Worm (Caenorhabditis elegans) whole organism, young adult: Measurements from ENCODE around the gene F46G10.1.

ENCODE experiments used
- B0035.1 ChIP-seq: sonication (generic microtip); optimal IDR thresholded peaks from 2 replicates; lab custom pipeline; 2016; ENCODE audit warnings: missing genetic modification characterization, mild to moderate bottlenecking, missing compliant biosample characterization, missing genotype, missing genetic modification reagents
- C06A6.2 ChIP-seq: fragments of 200-800 bp; sonication (Bioruptor generic); conservative IDR thresholded peaks from 2 replicates; pipeline ENCODE4 v1.3.6; 2022; ENCODE audit warnings: missing genetic modification characterization, missing compliant biosample characterization
- F33H1.4 ChIP-seq: fragments of 200-800 bp; sonication (Bioruptor generic); IDR thresholded peaks from 2 replicates; pipeline ENCODE4 v1.3.6; 2022; ENCODE audit warnings: missing genetic modification reagents, missing genetic modification characterization, missing compliant biosample characterization
- F52B5.7 ChIP-seq: sonication (generic microtip); optimal IDR thresholded peaks from 2 replicates; lab custom pipeline; 2016; ENCODE audit warnings: mild to moderate bottlenecking, missing genetic modification characterization, missing compliant biosample characterization
- Y53G8AR.9 ChIP-seq: fragments of 200-800 bp; sonication (Bioruptor generic); conservative IDR thresholded peaks from 2 replicates; pipeline ENCODE4 v1.3.6; 2022; ENCODE audit warnings: missing genetic modification reagents, missing genetic modification characterization, missing compliant biosample characterization
- Y56A3A.18 ChIP-seq: fragments of 200-800 bp; sonication (Bioruptor generic); IDR thresholded peaks from 2 replicates; pipeline ENCODE4 v1.3.6; 2022; ENCODE audit warnings: missing genetic modification reagents, missing genetic modification characterization, missing compliant biosample characterization
- attf-3 ChIP-seq: fragments of 200-800 bp; sonication (Bioruptor generic); conservative IDR thresholded peaks from 2 replicates; pipeline ENCODE4 v1.3.6; 2022; ENCODE audit warnings: missing genetic modification reagents, missing genetic modification characterization, missing compliant biosample characterization
- attf-6 ChIP-seq: fragments of 200-800 bp; sonication (Bioruptor generic); IDR thresholded peaks from 2 replicates; pipeline ENCODE4 v1.3.6; 2022; ENCODE audit warnings: missing genetic modification reagents, missing genetic modification characterization, missing compliant biosample characterization
- bed-1 ChIP-seq: fragments of 200-800 bp; sonication (Bioruptor generic); IDR thresholded peaks from 2 replicates; pipeline ENCODE4 v1.3.6; 2022; ENCODE audit warnings: missing genetic modification reagents, missing genetic modification characterization, missing compliant biosample characterization
- ccch-3 ChIP-seq: fragments of 200-800 bp; sonication (Bioruptor generic); optimal IDR thresholded peaks from 2 replicates; lab custom pipeline; 2018; ENCODE audit warnings: mild to moderate bottlenecking, missing genetic modification characterization, missing compliant biosample characterization
- cebp-1 ChIP-seq, 2 experiments: fragments of 200-800 bp in 1 of 2; sonication (Bioruptor generic) in 1 of 2; sonication (generic microtip) in 1 of 2; IDR thresholded peaks in 1 of 2; optimal IDR thresholded peaks in 1 of 2; 2 replicates each; pipeline versions ENCODE4 v1.3.6 to Lab custom; 2017 to 2022; ENCODE audit warnings: missing compliant biosample characterization in 2 of 2, missing genetic modification characterization in 2 of 2, mild to moderate bottlenecking in 1 of 2, missing genetic modification reagents in 1 of 2, moderate library complexity in 1 of 2
- ceh-27 ChIP-seq: fragments of 200-800 bp; sonication (Bioruptor generic); optimal IDR thresholded peaks from 2 replicates; lab custom pipeline; 2018; ENCODE audit warnings: mild to moderate bottlenecking, missing genetic modification characterization, moderate library complexity, missing compliant biosample characterization
- chd-7 ChIP-seq: sonication (generic microtip); optimal IDR thresholded peaks from 2 replicates; lab custom pipeline; 2016; ENCODE audit warnings: mild to moderate bottlenecking, missing genetic modification characterization, moderate library complexity, missing compliant biosample characterization
- die-1 ChIP-seq: sonication (generic microtip); optimal IDR thresholded peaks from 2 replicates; lab custom pipeline; 2016; ENCODE audit warnings: missing genotype, mild to moderate bottlenecking, missing genetic modification characterization, missing compliant biosample characterization
- dpff-1 ChIP-seq: sonication (generic microtip); optimal IDR thresholded peaks from 2 replicates; lab custom pipeline; 2017; ENCODE audit warnings: mild to moderate bottlenecking, missing genetic modification characterization, missing compliant biosample characterization
- ekl-4 ChIP-seq: fragments of 200-800 bp; sonication (Bioruptor generic); IDR thresholded peaks from 2 replicates; pipeline ENCODE4 v1.3.6; 2022; ENCODE audit warnings: missing genetic modification reagents, missing genetic modification characterization, missing compliant biosample characterization
- hlh-12 ChIP-seq: sonication (generic microtip); optimal IDR thresholded peaks from 2 replicates; lab custom pipeline; 2016; ENCODE audit warnings: missing genetic modification characterization, missing compliant biosample characterization
- hrde-1 ChIP-seq: sonication (generic microtip); optimal IDR thresholded peaks from 2 replicates; lab custom pipeline; 2016; ENCODE audit warnings: missing genetic modification characterization, mild to moderate bottlenecking, missing compliant biosample characterization, moderate library complexity, missing genotype, missing genetic modification reagents, borderline replicate concordance
- hsf-1 ChIP-seq: fragments of 200-800 bp; sonication (Bioruptor generic); IDR thresholded peaks from 2 replicates; pipeline ENCODE4 v1.3.6; 2022; ENCODE audit warnings: missing genetic modification reagents, missing genetic modification characterization, missing compliant biosample characterization
- lag-1 ChIP-seq: fragments of 200-800 bp; sonication (Bioruptor generic); IDR thresholded peaks from 2 replicates; pipeline ENCODE4 v1.3.6; 2022; ENCODE audit warnings: missing genetic modification reagents, missing genetic modification characterization, missing compliant biosample characterization
- let-526 ChIP-seq: fragments of 200-800 bp; sonication (Bioruptor generic); IDR thresholded peaks from 2 replicates; pipeline ENCODE4 v1.3.6; 2022; ENCODE audit warnings: missing genetic modification reagents, missing genetic modification characterization, missing compliant biosample characterization
- lin-26 ChIP-seq: fragments of 200-800 bp; sonication (Bioruptor generic); IDR thresholded peaks from 2 replicates; pipeline ENCODE4 v1.3.6; 2022; ENCODE audit warnings: missing genetic modification reagents, missing genetic modification characterization, missing compliant biosample characterization
- lin-40 ChIP-seq: sonication (generic microtip); optimal IDR thresholded peaks from 2 replicates; lab custom pipeline; 2016; ENCODE audit warnings: missing genetic modification characterization, mild to moderate bottlenecking, missing compliant biosample characterization, missing genotype, missing genetic modification reagents
- lin-54 ChIP-seq: fragments of 200-800 bp; sonication (Bioruptor generic); optimal IDR thresholded peaks from 2 replicates; lab custom pipeline; 2018; ENCODE audit warnings: mild to moderate bottlenecking, missing genetic modification characterization, missing compliant biosample characterization
- lsy-27 ChIP-seq: sonication (generic microtip); optimal IDR thresholded peaks from 2 replicates; lab custom pipeline; 2017; ENCODE audit warnings: missing genetic modification characterization, mild to moderate bottlenecking, missing compliant biosample characterization, antibody characterized with exemption, missing genotype, borderline replicate concordance; ENCODE audit not compliant: insufficient read depth
- madf-10 ChIP-seq: sonication (generic microtip); optimal IDR thresholded peaks from 2 replicates; lab custom pipeline; 2016; ENCODE audit warnings: mild to moderate bottlenecking, missing genetic modification characterization, missing compliant biosample characterization
- madf-3 ChIP-seq: fragments of 200-800 bp; sonication (Bioruptor generic); IDR thresholded peaks from 2 replicates; pipeline ENCODE4 v1.3.6; 2022; ENCODE audit warnings: missing genetic modification reagents, missing genetic modification characterization, missing compliant biosample characterization
- madf-6 ChIP-seq: fragments of 200-800 bp; sonication (Bioruptor generic); IDR thresholded peaks from 2 replicates; pipeline ENCODE4 v1.3.6; 2022; ENCODE audit warnings: missing genetic modification reagents, missing genetic modification characterization, missing compliant biosample characterization
- mcd-1 ChIP-seq: fragments of 200-800 bp; sonication (Bioruptor generic); IDR thresholded peaks from 2 replicates; pipeline ENCODE4 v1.3.6; 2022; ENCODE audit warnings: missing genetic modification reagents, missing genetic modification characterization, missing compliant biosample characterization
- mes-4 ChIP-seq: sonication (generic microtip); optimal IDR thresholded peaks from 2 replicates; lab custom pipeline; 2016; ENCODE audit warnings: missing genotype, missing genetic modification characterization, missing compliant biosample characterization
- mxl-1 ChIP-seq: sonication (generic microtip); optimal IDR thresholded peaks from 2 replicates; lab custom pipeline; 2016; ENCODE audit warnings: missing genetic modification characterization, missing compliant biosample characterization
- nfyb-1 ChIP-seq: fragments of 200-800 bp; sonication (Bioruptor generic); IDR thresholded peaks from 2 replicates; pipeline ENCODE4 v1.3.6; 2022; ENCODE audit warnings: missing genetic modification reagents, missing genetic modification characterization, missing compliant biosample characterization
- nhr-179 ChIP-seq: sonication (generic microtip); optimal IDR thresholded peaks from 2 replicates; lab custom pipeline; 2016; ENCODE audit warnings: mild to moderate bottlenecking, missing genetic modification characterization, missing compliant biosample characterization
- nhr-27 ChIP-seq: fragments of 200-800 bp; sonication (Bioruptor generic); optimal IDR thresholded peaks from 2 replicates; lab custom pipeline; 2018; ENCODE audit warnings: mild to moderate bottlenecking, missing genetic modification characterization, moderate library complexity, missing compliant biosample characterization
- nhr-80 ChIP-seq: sonication (generic microtip); optimal IDR thresholded peaks from 2 replicates; lab custom pipeline; 2016; ENCODE audit warnings: missing genetic modification characterization, missing compliant biosample characterization
- pha-4 ChIP-seq: fragments of 150-350 bp; sonication (generic microtip); optimal IDR thresholded peaks from 2 replicates; lab custom pipeline; 2014; ENCODE audit warnings: missing biosample characterization, missing genetic modification reagents, missing genetic modification characterization
- rec-8 ChIP-seq, 2 experiments: sonication (generic microtip); optimal IDR thresholded peaks; 2 replicates each; lab custom pipeline; 2016; ENCODE audit warnings: mild to moderate bottlenecking in 2 of 2, missing genetic modification characterization in 2 of 2, missing genetic modification reagents in 2 of 2, missing genotype in 2 of 2, missing biosample characterization in 1 of 2, missing compliant biosample characterization in 1 of 2, moderate library complexity in 1 of 2
- rpc-1 ChIP-seq, 2 experiments: fragments of 150-350 bp in 1 of 2; sonication (generic microtip) in 1 of 2; optimal IDR thresholded peaks; 2 replicates each; lab custom pipeline; 2014 to 2018; ENCODE audit warnings: missing biosample characterization in 1 of 2, missing genetic modification characterization in 1 of 2, missing genetic modification reagents in 1 of 2, missing genotype in 1 of 2
- sea-2 ChIP-seq: fragments of 200-800 bp; sonication (Bioruptor generic); IDR thresholded peaks from 2 replicates; pipeline ENCODE4 v1.3.6; 2022; ENCODE audit warnings: missing genetic modification characterization, missing compliant biosample characterization
- snpc-1.3 ChIP-seq: sonication (generic microtip); optimal IDR thresholded peaks from 2 replicates; lab custom pipeline; 2017; ENCODE audit warnings: missing genetic modification characterization, mild to moderate bottlenecking, missing compliant biosample characterization, antibody characterized with exemption, moderate library complexity, missing genotype, missing genetic modification reagents; ENCODE audit not compliant: insufficient read depth
- tbp1 ChIP-seq: fragments of 200-800 bp; sonication (Bioruptor generic); optimal IDR thresholded peaks from 2 replicates; lab custom pipeline; 2018; ENCODE audit warnings: mild to moderate bottlenecking, missing genetic modification characterization, missing compliant biosample characterization
- tbx-9 ChIP-seq: sonication (generic microtip); optimal IDR thresholded peaks from 2 replicates; lab custom pipeline; 2016; ENCODE audit warnings: borderline replicate concordance, missing genetic modification characterization, inconsistent platforms, missing compliant biosample characterization
- unc-62 ChIP-seq: fragments of 150-350 bp; optimal IDR thresholded peaks from 2 replicates; lab custom pipeline; 2014; ENCODE audit warnings: missing biosample characterization, missing genetic modification reagents, missing genetic modification characterization
- zim-3 ChIP-seq: sonication (generic microtip); optimal IDR thresholded peaks from 2 replicates; lab custom pipeline; 2017; ENCODE audit warnings: mild to moderate bottlenecking, missing genetic modification characterization, moderate library complexity, missing compliant biosample characterization
- ztf-26 ChIP-seq: sonication (generic microtip); optimal IDR thresholded peaks from 2 replicates; lab custom pipeline; 2017; ENCODE audit warnings: missing genetic modification characterization, missing compliant biosample characterization
- ztf-6 ChIP-seq: fragments of 200-800 bp; sonication (Bioruptor generic); IDR thresholded peaks from 2 replicates; pipeline ENCODE4 v1.3.6; 2022; ENCODE audit warnings: missing genetic modification reagents, missing genetic modification characterization, missing compliant biosample characterization

Gene F46G10.1

DNA sequence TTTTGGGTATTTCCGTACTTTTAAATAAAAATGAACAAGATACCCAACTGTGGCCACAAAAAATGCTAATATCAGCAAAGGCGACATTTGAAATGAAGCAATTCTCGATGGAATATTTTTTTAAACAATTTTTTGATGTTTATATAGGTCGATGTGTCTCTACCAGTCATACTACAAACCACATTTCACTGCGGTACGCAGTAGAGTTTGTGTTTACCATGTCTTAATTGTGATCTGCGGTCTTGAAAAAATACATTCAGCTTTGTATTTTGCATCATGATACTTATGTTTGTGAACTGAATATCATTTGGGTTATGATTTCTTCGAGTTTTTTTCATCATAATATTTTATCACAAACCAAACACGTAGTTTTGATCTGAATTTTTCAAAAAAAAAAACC lies 27.5 kb downstream of the F46G10.1 start, which contains the start of gene cyp-14A4:
cyp-14A4 (minus strand) TSS at position 107 of the 400 bp plus-strand sequence.
- TF ChIP-seq nfyb-1 (GFP tag; lab: Robert Waterston, UW) (no peak), attf-6 (GFP tag; lab: Robert Waterston, UW) (no peak), snpc-1.3 (tag; lab: Kevin White, UChicago) (no peak), C06A6.2 (no peak), mxl-1 (no peak), B0035.1 (tag; lab: Kevin White, UChicago) (no peak), unc-62 (GFP tag; lab: Kevin White, UChicago) (no peak), lin-54 (no peak), rec-8 (tag; optimal IDR thresholded peaks at IDR 0.05; lab: Kevin White, UChicago) (no peak), ccch-3 (GFP tag; lab: Kevin White, UChicago) (no peak), ztf-6 (GFP tag; lab: Robert Waterston, UW) (no peak), tbp1 (GFP tag; lab: Kevin White, UChicago) (no peak), lsy-27 (no peak)

DNA sequence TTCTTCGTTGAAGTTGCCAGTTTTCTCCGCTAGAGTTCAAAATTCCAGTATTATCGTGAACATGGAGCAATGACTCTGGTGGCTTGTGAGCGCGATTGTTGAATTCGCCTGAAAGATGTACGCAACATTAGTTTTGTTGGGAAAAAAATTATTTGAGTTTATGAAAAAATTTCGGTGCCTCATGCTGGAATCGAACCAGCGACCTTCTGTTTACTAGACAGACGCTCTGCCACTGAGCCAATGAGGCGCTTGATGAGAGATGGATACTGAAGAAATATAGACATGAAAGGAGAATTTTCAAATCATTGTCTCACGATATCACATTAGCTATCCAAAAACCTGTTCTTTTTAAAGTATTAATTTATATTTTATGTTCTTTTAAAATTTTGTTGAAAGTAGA lies 28.1 kb downstream of the F46G10.1 start:
- TF ChIP-seq ztf-6 (GFP tag; lab: Robert Waterston, UW) (no peak), sea-2 (no peak), rpc-1 (optimal IDR thresholded peaks at IDR 0.05; lab: Kevin White, UChicago) (peak; percentile 92), rpc-1 (tag; optimal IDR thresholded peaks at IDR 0.05; lab: Kevin White, UChicago) (peak; percentile 97), madf-6 (GFP tag; lab: Robert Waterston, UW) (no peak), madf-10 (tag; lab: Kevin White, UChicago) (no peak), ztf-26 (tag; lab: Kevin White, UChicago) (peak; percentile 16), mes-4 (peak; percentile 51), F52B5.7 (peak; percentile 65), Y53G8AR.9 (GFP tag; lab: Robert Waterston, UW) (no peak), lsy-27 (no peak), tbp1 (GFP tag; lab: Kevin White, UChicago) (peak; percentile 92), madf-3 (GFP tag; lab: Robert Waterston, UW) (no peak), bed-1 (no peak), chd-7 (tag; lab: Kevin White, UChicago) (peak; percentile 12), nhr-179 (tag; lab: Kevin White, UChicago) (no peak), hrde-1 (tag; lab: Kevin White, UChicago) (peak; percentile 51), mcd-1 (GFP tag; lab: Robert Waterston, UW) (no peak; the same call in 1 of the 2 replicates), zim-3 (tag; lab: Kevin White, UChicago) (peak; percentile 38), nhr-27 (no peak), lag-1 (no peak), F33H1.4 (no peak), Y56A3A.18 (GFP tag; lab: Robert Waterston, UW) (peak; percentile 57; the same call in 1 of the 2 replicates), attf-3 (no peak), tbx-9 (tag; lab: Kevin White, UChicago) (no peak), hsf-1 (GFP tag; lab: Robert Waterston, UW) (no peak), die-1 (tag; lab: Kevin White, UChicago) (peak; percentile 85), ceh-27 (GFP tag; lab: Kevin White, UChicago) (peak; percentile 1), hlh-12 (tag; lab: Kevin White, UChicago) (no peak), lin-40 (tag; lab: Kevin White, UChicago) (no peak), ekl-4 (GFP tag; lab: Robert Waterston, UW) (0 out of 2 replicates have a peak, but pooled peaks have one; percentile 52), ccch-3 (GFP tag; lab: Kevin White, UChicago) (peak; percentile 18), let-526 (GFP tag; lab: Robert Waterston, UW) (no peak), cebp-1 (GFP tag; IDR thresholded peaks at IDR 0.05; lab: Robert Waterston, UW) (no peak), cebp-1 (tag; optimal IDR thresholded peaks at IDR 0.05; lab: Kevin White, UChicago) (no peak), lin-26 (GFP tag; lab: Robert Waterston, UW) (peak; percentile 95), dpff-1 (tag; lab: Kevin White, UChicago) (no peak), nhr-80 (tag; lab: Kevin White, UChicago) (peak; percentile 4), pha-4 (tag; lab: Kevin White, UChicago) (no peak)
